Fruit fly (Drosophila melanogaster): ENCODE data around the gene yellow-f2.

Gene yellow-f2

dm6 chr3R:12981334-12982166 lies 13.4 kb downstream of the yellow-f2 start:
- TF ChIP-seq pan (optimal IDR thresholded peaks at IDR 0.05) (no peak), CG8478 (optimal IDR thresholded peaks at IDR 0.05) (no peak), EcR (GFP tag; optimal IDR thresholded peaks at IDR 0.05) (peak; percentile 35 to 64), usp (GFP tag; optimal IDR thresholded peaks at IDR 0.05) (no peak)

dm6 chr3R:12980628-12981219 lies 14.2 kb downstream of the yellow-f2 start, which contains the start of gene Paip2:
Gene Paip2, plus strand, starts transcription at chr3R:12980792.
- TF ChIP-seq psq (optimal IDR thresholded peaks at IDR 0.05) (no peak), usp (GFP tag; optimal IDR thresholded peaks at IDR 0.05) (no peak), CG8478 (optimal IDR thresholded peaks at IDR 0.05) (no peak)

- TF ChIP-seq usp (GFP tag; optimal IDR thresholded peaks at IDR 0.05) (no peak), EcR (GFP tag; optimal IDR thresholded peaks at IDR 0.05) (no peak), psq (optimal IDR thresholded peaks at IDR 0.05) (no peak), CG8478 (optimal IDR thresholded peaks at IDR 0.05) (no peak)
Measured at dm6 chr3R:12977371-12978050, 17.4 kb downstream of the yellow-f2 start, which contains the start of the genes CG7381 and CG7091. Gene CG7381, minus strand, starts transcription at chr3R:12977471. Gene CG7091, plus strand, starts transcription at chr3R:12978000.

dm6 chr3R:12975223-12975622 lies 19.7 kb downstream of the yellow-f2 start:
- TF ChIP-seq pan (optimal IDR thresholded peaks at IDR 0.05) (no peak), EcR (GFP tag; optimal IDR thresholded peaks at IDR 0.05) (no peak), CG8478 (optimal IDR thresholded peaks at IDR 0.05) (no peak), usp (GFP tag; optimal IDR thresholded peaks at IDR 0.05) (no peak)

- TF ChIP-seq psq (optimal IDR thresholded peaks at IDR 0.05) (no peak), pan (optimal IDR thresholded peaks at IDR 0.05) (no peak), CG8478 (optimal IDR thresholded peaks at IDR 0.05) (no peak), usp (GFP tag; optimal IDR thresholded peaks at IDR 0.05) (no peak), Dll (optimal IDR thresholded peaks at IDR 0.05) (no peak), EcR (GFP tag; optimal IDR thresholded peaks at IDR 0.05) (no peak)
Measured at dm6 chr3R:12974447-12974846, 20.5 kb downstream of the yellow-f2 start.

dm6 chr3R:12972106-12972505 lies 22.8 kb downstream of the yellow-f2 start:
- TF ChIP-seq EcR (GFP tag; optimal IDR thresholded peaks at IDR 0.05) = no peak

- TF ChIP-seq CG8478 (optimal IDR thresholded peaks at IDR 0.05) = no peak
- no peak for TF ChIP-seq usp (GFP tag; optimal IDR thresholded peaks at IDR 0.05)
- no peak for TF ChIP-seq Dll (optimal IDR thresholded peaks at IDR 0.05)
- TF ChIP-seq EcR (GFP tag; optimal IDR thresholded peaks at IDR 0.05) = no peak
- TF ChIP-seq pan (optimal IDR thresholded peaks at IDR 0.05) = no peak
- TF ChIP-seq psq (optimal IDR thresholded peaks at IDR 0.05) = no peak
Measured at dm6 chr3R:12967612-12968011, 27.3 kb downstream of the yellow-f2 start, which contains the start of the genes CG14384 and grsm. Gene CG14384, minus strand, starts transcription at chr3R:12967712. Gene grsm, minus strand, starts transcription at chr3R:12967712.

dm6 chr3R:12964043-12964442 lies 30.9 kb downstream of the yellow-f2 start:
- no peak for TF ChIP-seq usp (GFP tag; optimal IDR thresholded peaks at IDR 0.05)
- TF ChIP-seq psq (optimal IDR thresholded peaks at IDR 0.05) = no peak
- no peak for TF ChIP-seq Dll (optimal IDR thresholded peaks at IDR 0.05)

- TF ChIP-seq CG8478 (optimal IDR thresholded peaks at IDR 0.05) (no peak), psq (optimal IDR thresholded peaks at IDR 0.05) (no peak), usp (GFP tag; optimal IDR thresholded peaks at IDR 0.05) (no peak), pan (optimal IDR thresholded peaks at IDR 0.05) (no peak), EcR (GFP tag; optimal IDR thresholded peaks at IDR 0.05) (no peak), Dll (optimal IDR thresholded peaks at IDR 0.05) (no peak)
Measured at dm6 chr3R:12963491-12963890, 31.5 kb downstream of the yellow-f2 start, which contains the start of gene Cyp304a1. Gene Cyp304a1, plus strand, starts transcription at chr3R:12963791.

- TF ChIP-seq psq (optimal IDR thresholded peaks at IDR 0.05) (no peak), pan (optimal IDR thresholded peaks at IDR 0.05) (no peak), CG8478 (optimal IDR thresholded peaks at IDR 0.05) (no peak), usp (GFP tag; optimal IDR thresholded peaks at IDR 0.05) (no peak), Dll (optimal IDR thresholded peaks at IDR 0.05) (no peak)
Measured at dm6 chr3R:12962612-12963011, 32.3 kb downstream of the yellow-f2 start.

- TF ChIP-seq usp (GFP tag; optimal IDR thresholded peaks at IDR 0.05) (no peak), Dll (optimal IDR thresholded peaks at IDR 0.05) (no peak), EcR (GFP tag; optimal IDR thresholded peaks at IDR 0.05) (peak; percentile 54 to 84), psq (optimal IDR thresholded peaks at IDR 0.05) (no peak), pan (optimal IDR thresholded peaks at IDR 0.05) (no peak), CG8478 (optimal IDR thresholded peaks at IDR 0.05) (no peak)
Measured at dm6 chr3R:12960929-12961855, 33.8 kb downstream of the yellow-f2 start, which contains the start of gene Spc25. Gene Spc25, plus strand, starts transcription at chr3R:12961745.
